Fruit fly (Drosophila melanogaster): ENCODE measurements around the gene CG6125.

Gene CG6125

dm6 chr3R:15420375-15420931 lies 13.6 kb upstream of the CG6125 start (continued):
- no peak for TF ChIP-seq tna (GFP tag; IDR thresholded peaks at IDR 0.05; ENCODE audit: partially characterized antibody)
- 0 out of 3 replicates have a peak, but pooled peaks have one; percentile 37 for TF ChIP-seq Dbx (GFP tag; IDR thresholded peaks at IDR 0.05)
- TF ChIP-seq CG17359 (tag; optimal IDR thresholded peaks at IDR 0.05), result no peak

dm6 chr3R:15418824-15419530 lies 12.1 kb upstream of the CG6125 start:
- no peak for TF ChIP-seq CG43689 (GFP tag; IDR thresholded peaks at IDR 0.05)
- no peak for TF ChIP-seq MBD-R2 (GFP tag; IDR thresholded peaks at IDR 0.05)
- no peak for TF ChIP-seq tup (GFP tag; optimal IDR thresholded peaks at IDR 0.05)
- peak; percentile 84 for TF ChIP-seq CG11504 (tag; optimal IDR thresholded peaks at IDR 0.05)
- no peak for TF ChIP-seq D19B (GFP tag; optimal IDR thresholded peaks at IDR 0.05)
- peak; percentile 11 to 84 for TF ChIP-seq Hr51 (GFP tag; optimal IDR thresholded peaks at IDR 0.05)
- no peak for TF ChIP-seq C15 (GFP tag; IDR thresholded peaks at IDR 0.05)
- TF ChIP-seq CG16813 (GFP tag; IDR thresholded peaks at IDR 0.05; ENCODE audit: partially characterized antibody), result no peak
- TF ChIP-seq schlank (tag; optimal IDR thresholded peaks at IDR 0.05), result no peak
- TF ChIP-seq Asciz (GFP tag; optimal IDR thresholded peaks at IDR 0.05), result peak; percentile 60
- peak; percentile 50 for TF ChIP-seq CG2116 (GFP tag; optimal IDR thresholded peaks at IDR 0.05)
- no peak for TF ChIP-seq ftz-f1 (GFP tag; optimal IDR thresholded peaks at IDR 0.05)
- peak; percentile 31; the same call in 1 of the 2 replicates for TF ChIP-seq esg (GFP tag; conservative IDR thresholded peaks at IDR 0.05)
- no peak for TF ChIP-seq vvl (GFP tag; IDR thresholded peaks at IDR 0.05)
- TF ChIP-seq CG13123 (GFP tag; optimal IDR thresholded peaks at IDR 0.05), result peak; percentile 50
- no peak for TF ChIP-seq bab2 (GFP tag; optimal IDR thresholded peaks at IDR 0.05)
- TF ChIP-seq CG15073 (GFP tag; optimal IDR thresholded peaks at IDR 0.05), result no peak
- no peak for TF ChIP-seq sim (GFP tag; IDR thresholded peaks at IDR 0.05)
- no peak for TF ChIP-seq cas (GFP tag; IDR thresholded peaks at IDR 0.05)
- TF ChIP-seq CG18262 (tag; optimal IDR thresholded peaks at IDR 0.05), result peak; percentile 93
- no peak for TF ChIP-seq cato (GFP tag; optimal IDR thresholded peaks at IDR 0.05; ENCODE audit: borderline replicate concordance)
- TF ChIP-seq exex (tag; optimal IDR thresholded peaks at IDR 0.05), result no peak
- peak; percentile 36; the same call in 1 of the 2 replicates for TF ChIP-seq HLH3B (GFP tag; IDR thresholded peaks at IDR 0.05)
- TF ChIP-seq zen (tag; optimal IDR thresholded peaks at IDR 0.05), result peak; percentile 87
- TF ChIP-seq Bteb2 (GFP tag; optimal IDR thresholded peaks at IDR 0.05), result peak; percentile 10
- TF ChIP-seq CG10274 (GFP tag; optimal IDR thresholded peaks at IDR 0.05), result peak; percentile 26
- TF ChIP-seq CG8388 (GFP tag; optimal IDR thresholded peaks at IDR 0.05), result peak; percentile 85
- peak; percentile 91 for TF ChIP-seq CG31441 (GFP tag; IDR thresholded peaks at IDR 0.05)
- no peak; the same call in 1 of the 2 replicates for TF ChIP-seq Adf1 (GFP tag; IDR thresholded peaks at IDR 0.05)
- TF ChIP-seq CG8290 (GFP tag; optimal IDR thresholded peaks at IDR 0.05), result peak; percentile 19
- peak in 1 of 2 experiments; percentile 23 for TF ChIP-seq CG8290 (tag; optimal IDR thresholded peaks at IDR 0.05)
- no peak for TF ChIP-seq Hey (tag; optimal IDR thresholded peaks at IDR 0.05)
- TF ChIP-seq lola (GFP tag; optimal IDR thresholded peaks at IDR 0.05), result peak in 1 of 3 experiments; percentile 96
- TF ChIP-seq Sin3A (optimal IDR thresholded peaks at IDR 0.05), result no peak
- TF ChIP-seq CG1529 (GFP tag; optimal IDR thresholded peaks at IDR 0.05), result peak; percentile 63
- TF ChIP-seq chm (GFP tag; IDR thresholded peaks at IDR 0.05), result no peak
- no peak for TF ChIP-seq gsb (GFP tag; IDR thresholded peaks at IDR 0.05)
- TF ChIP-seq Eip74EF (GFP tag; optimal IDR thresholded peaks at IDR 0.05), result no peak
- no peak for TF ChIP-seq Rfx (GFP tag; IDR thresholded peaks at IDR 0.05)
- peak; percentile 58 for TF ChIP-seq lilli (GFP tag; optimal IDR thresholded peaks at IDR 0.05)
- peak; percentile 25; the same call in 1 of the 3 replicates for TF ChIP-seq ci (GFP tag; IDR thresholded peaks at IDR 0.05)
- TF ChIP-seq CG8359 (GFP tag; optimal IDR thresholded peaks at IDR 0.05; ENCODE audit: borderline replicate concordance), result no peak
- peak; percentile 80 for TF ChIP-seq phol (tag; optimal IDR thresholded peaks at IDR 0.05)
- no peak for TF ChIP-seq Atf3 (GFP tag; optimal IDR thresholded peaks at IDR 0.05)

Measured in whole organism, embryonic.